Fruit fly (Drosophila melanogaster) whole organism: Measurements from ENCODE around the gene CG33259.

Experiments used
- CG8478 ChIP-seq: fragments of >200 bp; optimal IDR thresholded peaks from 2 replicates; lab custom pipeline; 2018; ENCODE audit warnings: inconsistent platforms
- Dll ChIP-seq: fragments of >200 bp; optimal IDR thresholded peaks from 2 replicates; lab custom pipeline; 2017
- EcR ChIP-seq, 2 experiments: fragments of >200 bp; optimal IDR thresholded peaks; 2 replicates each; lab custom pipeline; 2017; ENCODE audit warnings: missing biosample characterization in 2 of 2, missing genetic modification characterization in 2 of 2, missing genetic modification reagents in 2 of 2
- pan ChIP-seq: fragments of >200 bp; optimal IDR thresholded peaks from 2 replicates; lab custom pipeline; 2017
- psq ChIP-seq: fragments of >200 bp; optimal IDR thresholded peaks from 2 replicates; lab custom pipeline; 2017
- usp ChIP-seq: fragments of >200 bp; optimal IDR thresholded peaks from 2 replicates; lab custom pipeline; 2017; ENCODE audit warnings: missing biosample characterization, missing genetic modification characterization, mixed read lengths

Gene CG33259

dm6 chr3L:15407532-15407931, at the start of gene CG33259:
TSS of gene CG33259 (plus strand) at chr3L:15407832.
- TF ChIP-seq CG8478 (lab: Kevin White, UChicago) (no peak), pan (lab: Kevin White, UChicago) (no peak), Dll (lab: Kevin White, UChicago) (no peak), usp (no peak)

- TF ChIP-seq psq (lab: Kevin White, UChicago) (no peak), Dll (lab: Kevin White, UChicago) (no peak), pan (lab: Kevin White, UChicago) (no peak), usp (no peak), EcR (GFP tag; optimal IDR thresholded peaks at IDR 0.05; lab: Kevin White, UChicago) (no peak), CG8478 (lab: Kevin White, UChicago) (no peak)
Observed at dm6 chr3L:15366310-15366709, 41.3 kb upstream of the CG33259 start.
